Worm (Caenorhabditis elegans): Measurements from ENCODE around the gene fbxb-82.

ce11 chrIII:130650-131049 lies 12.4 kb downstream of the fbxb-82 start, which contains the start of the genes nhr-280 and C29F9.2:
- no peak for TF ChIP-seq mes-4 (tag; optimal IDR thresholded peaks at IDR 0.05)
- TF ChIP-seq ama-1 (optimal IDR thresholded peaks at IDR 0.05), result no peak
- TF ChIP-seq ama-1 (GFP tag; optimal IDR thresholded peaks at IDR 0.05), result no peak
- TF ChIP-seq lsy-27 (tag; optimal IDR thresholded peaks at IDR 0.05; ENCODE audit: borderline replicate concordance, insufficient read depth), result no peak
- no peak for TF ChIP-seq snpc-4 (GFP tag; optimal IDR thresholded peaks at IDR 0.05)
- TF ChIP-seq snpc-4 (tag; optimal IDR thresholded peaks at IDR 0.05), result no peak

Data from whole organism, young adult.